Worm (Caenorhabditis elegans): ENCODE results near the gene srv-16.

- TF ChIP-seq nhr-76 (tag; optimal IDR thresholded peaks at IDR 0.05): no peak
- TF ChIP-seq tbx-2 (tag; optimal IDR thresholded peaks at IDR 0.05): no peak
- TF ChIP-seq nhr-90 (tag; optimal IDR thresholded peaks at IDR 0.05; ENCODE audit: poor library complexity): peak; percentile 64
- peak in 1 of 6 experiments; percentile 12 for TF ChIP-seq elt-3 (tag; optimal IDR thresholded peaks at IDR 0.05)
- TF ChIP-seq dpl-1 (GFP tag; optimal IDR thresholded peaks at IDR 0.05): peak in 1 of 3 experiments; percentile 15
These were observed 1.9 kb downstream of the srv-16 start for ce11 chrIV:15931833-15932232.

Measured in whole organism, L1 larva.